Fruit fly (Drosophila melanogaster) S2 (cell line): ENCODE measurements around the gene SelR.

Experiments used
- CG8478 ChIP-seq: fragments of >200 bp; optimal IDR thresholded peaks from 2 replicates; lab custom pipeline; 2018
- CTCF ChIP-seq, 2 experiments: fragments of >200 bp; optimal IDR thresholded peaks; 2 replicates each; lab custom pipeline; 2018

DNA sequence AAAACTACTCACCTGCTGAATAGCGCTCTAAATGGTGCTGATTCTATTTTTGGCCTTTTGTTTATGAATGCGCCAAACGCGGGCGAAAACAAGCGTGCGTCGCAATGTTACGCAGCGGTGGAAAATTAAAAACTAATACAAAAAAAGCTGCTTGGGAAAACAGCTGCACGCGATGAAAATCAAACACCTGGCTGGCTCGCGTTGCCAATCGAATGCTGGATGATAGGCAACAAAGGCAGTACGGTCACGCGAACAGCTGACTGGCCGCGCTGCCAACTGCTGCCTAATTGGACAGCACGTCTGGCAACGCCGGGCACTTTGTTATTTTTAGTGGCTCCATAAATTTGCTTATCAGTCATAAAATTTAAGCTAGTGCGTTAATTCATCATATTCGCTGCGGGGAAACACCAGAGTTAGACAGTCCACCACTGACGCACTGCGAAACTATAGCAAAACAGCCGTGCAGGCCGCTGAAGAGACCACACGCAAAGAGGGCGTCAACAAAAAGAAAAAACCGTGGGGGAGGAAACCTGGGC is at the start of gene SelR, which contains the start of gene Tsp86D:
- peak; percentile 42 to 44 for TF ChIP-seq CTCF (optimal IDR thresholded peaks at IDR 0.05; lab: Kevin White, UChicago)
- TF ChIP-seq CG8478 (lab: Kevin White, UChicago), result no peak
